Fruit fly (Drosophila melanogaster): ENCODE results near the gene CG12237.

The CG12237 gene

dm6 chrX:19668405-19668804 is 25.7 kb upstream of the CG12237 start (continued):
- TF ChIP-seq spab (GFP tag; optimal IDR thresholded peaks at IDR 0.05) (peak; percentile 95), CG6854 (GFP tag; optimal IDR thresholded peaks at IDR 0.05) (peak; percentile 98), Eip75B (GFP tag; optimal IDR thresholded peaks at IDR 0.05) (peak; percentile 99), CG8319 (GFP tag; optimal IDR thresholded peaks at IDR 0.05) (peak; percentile 98), CG6163 (GFP tag; IDR thresholded peaks at IDR 0.05) (peak; percentile 99), CG6808 (GFP tag; optimal IDR thresholded peaks at IDR 0.05) (peak; percentile 97), Smox (GFP tag; optimal IDR thresholded peaks at IDR 0.05) (peak; percentile 99), net (GFP tag; optimal IDR thresholded peaks at IDR 0.05) (peak; percentile 99)

dm6 chrX:19667444-19668104 is 24.9 kb upstream of the CG12237 start:
- TF ChIP-seq svp (GFP tag) (peak; percentile 74), Blimp-1 (GFP tag; optimal IDR thresholded peaks at IDR 0.05) (peak; percentile 25), Sox14 (GFP tag; optimal IDR thresholded peaks at IDR 0.05) (no peak), CG8632 (GFP tag; optimal IDR thresholded peaks at IDR 0.05) (no peak)

- TF ChIP-seq CG7368 (GFP tag; optimal IDR thresholded peaks at IDR 0.05) (peak; percentile 4), vri (GFP tag; optimal IDR thresholded peaks at IDR 0.05) (peak; percentile 55), Blimp-1 (GFP tag; optimal IDR thresholded peaks at IDR 0.05) (no peak), fd59A (GFP tag; optimal IDR thresholded peaks at IDR 0.05) (peak; percentile 9), CG10631 (GFP tag; optimal IDR thresholded peaks at IDR 0.05) (no peak), svp (GFP tag) (peak; percentile 91), CG31627 (GFP tag; optimal IDR thresholded peaks at IDR 0.05) (peak; percentile 60), Eip75B (GFP tag; optimal IDR thresholded peaks at IDR 0.05) (peak; percentile 53), Eip93F (GFP tag; optimal IDR thresholded peaks at IDR 0.05) (peak; percentile 44), CG9139 (GFP tag; optimal IDR thresholded peaks at IDR 0.05) (no peak), Gug (GFP tag; IDR thresholded peaks at IDR 0.05) (peak; percentile 49; the same call in 1 of the 2 replicates), CG3032 (tag; optimal IDR thresholded peaks at IDR 0.05) (peak; percentile 36), lz (GFP tag; optimal IDR thresholded peaks at IDR 0.05) (peak; percentile 67), CG8119 (GFP tag; IDR thresholded peaks at IDR 0.05) (no peak), acj6 (GFP tag; optimal IDR thresholded peaks at IDR 0.05) (peak; percentile 41), CG11902 (GFP tag; optimal IDR thresholded peaks at IDR 0.05) (peak; percentile 89), Ets96B (tag; optimal IDR thresholded peaks at IDR 0.05) (peak; percentile 38), CG8319 (GFP tag; optimal IDR thresholded peaks at IDR 0.05) (no peak), CG6276 (GFP tag; optimal IDR thresholded peaks at IDR 0.05) (no peak), CG6808 (GFP tag; optimal IDR thresholded peaks at IDR 0.05) (peak; percentile 39), achi (GFP tag; optimal IDR thresholded peaks at IDR 0.05) (peak; percentile 43), CG1621 (tag; optimal IDR thresholded peaks at IDR 0.05) (peak; percentile 2), Hr4 (GFP tag; optimal IDR thresholded peaks at IDR 0.05) (peak; percentile 59), Eip78C (GFP tag) (peak; percentile 76), Hr38 (GFP tag; optimal IDR thresholded peaks at IDR 0.05) (no peak), spab (GFP tag; optimal IDR thresholded peaks at IDR 0.05) (peak; percentile 2), Smox (GFP tag; optimal IDR thresholded peaks at IDR 0.05) (peak; percentile 57), CG34406 (GFP tag; optimal IDR thresholded peaks at IDR 0.05) (peak; percentile 4), CG8632 (GFP tag; optimal IDR thresholded peaks at IDR 0.05) (peak; percentile 36), pdm3 (GFP tag; optimal IDR thresholded peaks at IDR 0.05) (peak; percentile 67), eg (GFP tag; IDR thresholded peaks at IDR 0.05) (peak; percentile 74), dac (GFP tag; optimal IDR thresholded peaks at IDR 0.05) (peak; percentile 16), esn (GFP tag; optimal IDR thresholded peaks at IDR 0.05) (peak; percentile 65), Lpt (GFP tag; optimal IDR thresholded peaks at IDR 0.05) (peak; percentile 26), fd85E (GFP tag; optimal IDR thresholded peaks at IDR 0.05) (no peak), topi (GFP tag; optimal IDR thresholded peaks at IDR 0.05) (peak; percentile 66), CG16779 (tag; optimal IDR thresholded peaks at IDR 0.05) (peak; percentile 19), CG3919 (GFP tag; optimal IDR thresholded peaks at IDR 0.05) (peak; percentile 49), cyc (GFP tag; optimal IDR thresholded peaks at IDR 0.05) (peak; percentile 72), salr (GFP tag; optimal IDR thresholded peaks at IDR 0.05) (peak in 1 of 2 experiments; percentile 30), CG11762 (GFP tag; optimal IDR thresholded peaks at IDR 0.05; ENCODE audit: insufficient read depth) (peak; percentile 18), OdsH (GFP tag; optimal IDR thresholded peaks at IDR 0.05) (peak; percentile 39), net (GFP tag; optimal IDR thresholded peaks at IDR 0.05) (peak; percentile 44)
Observed at dm6 chrX:19666991-19667409, 24.3 kb upstream of the CG12237 start, which contains the start of gene Zw. TSS of gene Zw (plus strand) at chrX:19667252.

All from whole organism, prepupa.